Worm (Caenorhabditis elegans): ENCODE measurements around the gene str-249.

- no peak for TF ChIP-seq ceh-19 (GFP tag; optimal IDR thresholded peaks at IDR 0.05)
- no peak for TF ChIP-seq ceh-34 (tag; optimal IDR thresholded peaks at IDR 0.05)
Observed at ce11 chrIV:7159586-7159985, 27.1 kb downstream of the str-249 start.

Measured in whole organism, late embryonic.